Fruit fly (Drosophila melanogaster) whole organism, embryonic: ENCODE data around the gene janA.

Experiments used
- Ada2b ChIP-seq: fragments of 200-800 bp; sonication (Bioruptor generic); IDR thresholded peaks from 2 replicates; pipeline ENCODE4 v1.3.6; 2022; ENCODE audit warnings: missing biosample characterization, missing genetic modification characterization
- Adf1 ChIP-seq: fragments of 200-800 bp; sonication (Bioruptor generic); IDR thresholded peaks from 2 replicates; pipeline ENCODE4 v1.3.6; 2022; ENCODE audit warnings: missing biosample characterization, missing genetic modification characterization
- Bgb ChIP-seq: fragments of 200-800 bp; sonication (Bioruptor generic); IDR thresholded peaks from 2 replicates; pipeline ENCODE4 v1.3.6; 2022; ENCODE audit warnings: missing biosample characterization, missing genetic modification characterization; ENCODE audit not compliant: partially characterized antibody
- CG10274 ChIP-seq: fragments of 200-800 bp; sonication (Bioruptor generic); optimal IDR thresholded peaks from 3 replicates; lab custom pipeline; 2017; ENCODE audit warnings: missing biosample characterization, mild to moderate bottlenecking, missing genetic modification characterization
- CG10321 ChIP-seq: fragments of 200-800 bp; sonication (Bioruptor generic); IDR thresholded peaks from 2 replicates; pipeline ENCODE4 v1.3.6; 2022; ENCODE audit warnings: missing biosample characterization, missing genetic modification characterization
- CG10543 ChIP-seq: fragments of 200-800 bp; sonication (Bioruptor generic); optimal IDR thresholded peaks from 3 replicates; lab custom pipeline; 2017; ENCODE audit warnings: missing biosample characterization, mild to moderate bottlenecking, missing genetic modification characterization, moderate library complexity
- CG11504 ChIP-seq: fragments of 200-800 bp; sonication (Bioruptor generic); optimal IDR thresholded peaks from 3 replicates; lab custom pipeline; 2019; ENCODE audit warnings: missing biosample characterization, mild to moderate bottlenecking, missing genetic modification characterization, moderate library complexity
- CG13424 ChIP-seq: fragments of 200-800 bp; sonication (Bioruptor generic); optimal IDR thresholded peaks from 2 replicates; lab custom pipeline; 2019; ENCODE audit warnings: missing biosample characterization, mild to moderate bottlenecking, missing genetic modification characterization, moderate library complexity
- CG13894 ChIP-seq: fragments of 200-800 bp; sonication (Bioruptor generic); optimal IDR thresholded peaks from 3 replicates; lab custom pipeline; 2018; ENCODE audit warnings: missing biosample characterization, mild to moderate bottlenecking, missing genetic modification characterization, moderate library complexity
- CG15479 ChIP-seq: fragments of 200-800 bp; sonication (Bioruptor generic); optimal IDR thresholded peaks from 3 replicates; lab custom pipeline; 2019; ENCODE audit warnings: missing biosample characterization, mild to moderate bottlenecking, missing genetic modification characterization, moderate library complexity
- CG16815 ChIP-seq: fragments of 200-800 bp; sonication (Bioruptor generic); optimal IDR thresholded peaks from 3 replicates; lab custom pipeline; 2017; ENCODE audit warnings: missing biosample characterization, mild to moderate bottlenecking, missing genetic modification characterization
- CG17328 ChIP-seq: fragments of 200-800 bp; sonication (Bioruptor generic); IDR thresholded peaks from 2 replicates; pipeline ENCODE4 v1.3.6; 2022; ENCODE audit warnings: missing biosample characterization, missing genetic modification characterization
- CG17612 ChIP-seq: fragments of 200-800 bp; sonication (Bioruptor generic); IDR thresholded peaks from 2 replicates; pipeline ENCODE4 v1.3.6; 2022; ENCODE audit warnings: missing biosample characterization, missing genetic modification characterization
- CG18011 ChIP-seq: fragments of 200-800 bp; sonication (Bioruptor generic); optimal IDR thresholded peaks from 2 replicates; lab custom pipeline; 2017; ENCODE audit warnings: missing biosample characterization, missing genetic modification characterization, mild to moderate bottlenecking, moderate library complexity, missing genotype
- CG18599 ChIP-seq: fragments of 200-800 bp; sonication (Bioruptor generic); optimal IDR thresholded peaks from 3 replicates; lab custom pipeline; 2017; ENCODE audit warnings: missing biosample characterization, missing genetic modification characterization, mild to moderate bottlenecking, moderate library complexity, missing genetic modification reagents
- CG32532 ChIP-seq: fragments of 200-800 bp; sonication (Bioruptor generic); IDR thresholded peaks from 2 replicates; pipeline ENCODE4 v1.3.6; 2022; ENCODE audit warnings: missing biosample characterization, missing genetic modification characterization
- CG5953 ChIP-seq: fragments of 200-800 bp; sonication (Bioruptor generic); IDR thresholded peaks from 2 replicates; pipeline ENCODE4 v1.3.6; 2022; ENCODE audit warnings: missing biosample characterization, missing genetic modification characterization
- CG6683 ChIP-seq: fragments of 200-800 bp; sonication (Bioruptor generic); optimal IDR thresholded peaks from 2 replicates; lab custom pipeline; 2017; ENCODE audit warnings: missing biosample characterization, mild to moderate bottlenecking, missing genetic modification characterization, missing genetic modification reagents
- CG6765 ChIP-seq: fragments of 200-800 bp; sonication (Bioruptor generic); optimal IDR thresholded peaks from 3 replicates; lab custom pipeline; 2017; ENCODE audit warnings: missing biosample characterization, mild to moderate bottlenecking, missing genetic modification characterization
- CG6854 ChIP-seq: fragments of 200-800 bp; sonication (Bioruptor generic); optimal IDR thresholded peaks from 3 replicates; lab custom pipeline; 2017; ENCODE audit warnings: missing biosample characterization, mild to moderate bottlenecking, missing genetic modification characterization
- CG8290 ChIP-seq, 3 experiments: fragments of 200-800 bp; sonication (Bioruptor generic); optimal IDR thresholded peaks; 2 replicates each; lab custom pipeline; 2016 to 2019; ENCODE audit warnings: missing biosample characterization in 3 of 3, missing genetic modification characterization in 3 of 3, mild to moderate bottlenecking in 2 of 3, moderate library complexity in 1 of 3
- Dll ChIP-seq: fragments of 200-800 bp; sonication (Bioruptor generic); IDR thresholded peaks from 4 replicates; pipeline ENCODE4 v1.3.6; 2022; ENCODE audit warnings: missing biosample characterization, missing genetic modification characterization; ENCODE audit not compliant: partially characterized antibody
- Dp ChIP-seq: fragments of 200-800 bp; sonication (Bioruptor generic); optimal IDR thresholded peaks from 2 replicates; lab custom pipeline; 2018; ENCODE audit warnings: missing biosample characterization, mild to moderate bottlenecking, missing genetic modification characterization, moderate library complexity
- HmgZ ChIP-seq: fragments of 200-800 bp; sonication (Bioruptor generic); optimal IDR thresholded peaks from 2 replicates; lab custom pipeline; 2018; ENCODE audit warnings: missing biosample characterization, mild to moderate bottlenecking, missing genetic modification characterization
- Lhr ChIP-seq: fragments of 200-800 bp; sonication (Bioruptor generic); optimal IDR thresholded peaks from 3 replicates; lab custom pipeline; 2017; ENCODE audit warnings: mild to moderate bottlenecking, missing biosample characterization, missing genetic modification reagents, missing genetic modification characterization
- Pdp1 ChIP-seq, 2 experiments: fragments of 200-800 bp; sonication (Bioruptor generic); optimal IDR thresholded peaks; 3 replicates each; lab custom pipeline; 2016; ENCODE audit warnings: missing biosample characterization in 2 of 2, missing genetic modification characterization in 2 of 2, mild to moderate bottlenecking in 1 of 2, moderate library complexity in 1 of 2
- Rfx ChIP-seq: fragments of 200-800 bp; sonication (Bioruptor generic); IDR thresholded peaks from 2 replicates; pipeline ENCODE4 v1.3.6; 2022; ENCODE audit warnings: missing biosample characterization, missing genetic modification characterization
- Vsx1 ChIP-seq: fragments of 200-800 bp; sonication (Bioruptor generic); optimal IDR thresholded peaks from 2 replicates; lab custom pipeline; 2017; ENCODE audit warnings: missing biosample characterization, mild to moderate bottlenecking, missing genetic modification characterization, missing genetic modification reagents
- amos ChIP-seq: fragments of 200-800 bp; sonication (Bioruptor generic); IDR thresholded peaks from 2 replicates; pipeline ENCODE4 v1.3.6; 2022; ENCODE audit warnings: missing biosample characterization, missing genetic modification characterization; ENCODE audit not compliant: partially characterized antibody
- ato ChIP-seq: fragments of 200-800 bp; sonication (Bioruptor generic); IDR thresholded peaks from 2 replicates; pipeline ENCODE4 v1.3.6; 2022; ENCODE audit warnings: missing biosample characterization, missing genetic modification characterization; ENCODE audit not compliant: partially characterized antibody
- cad ChIP-seq: fragments of >200 bp; optimal IDR thresholded peaks from 2 replicates; lab custom pipeline; 2017; ENCODE audit warnings: missing biosample characterization, missing genetic modification characterization
- caup ChIP-seq: fragments of 200-800 bp; sonication (Bioruptor generic); optimal IDR thresholded peaks from 3 replicates; lab custom pipeline; 2017; ENCODE audit warnings: missing biosample characterization, mild to moderate bottlenecking, missing genetic modification characterization, moderate library complexity; ENCODE audit not compliant: severe bottlenecking
- eve ChIP-seq, 2 experiments: fragments of >200 bp; optimal IDR thresholded peaks; 2 replicates each; lab custom pipeline; 2017; ENCODE audit warnings: missing biosample characterization in 2 of 2, missing genetic modification characterization in 2 of 2
- fd96Cb ChIP-seq: fragments of 200-800 bp; sonication (Bioruptor generic); optimal IDR thresholded peaks from 2 replicates; lab custom pipeline; 2018; ENCODE audit warnings: missing biosample characterization, mild to moderate bottlenecking, missing genetic modification characterization, moderate library complexity
- gce ChIP-seq: fragments of 200-800 bp; sonication (Bioruptor generic); IDR thresholded peaks from 3 replicates; pipeline ENCODE4 v1.3.6; 2022; ENCODE audit warnings: missing biosample characterization, missing genetic modification characterization
- grn ChIP-seq: fragments of 200-800 bp; sonication (Bioruptor generic); optimal IDR thresholded peaks from 3 replicates; lab custom pipeline; 2017; ENCODE audit warnings: missing biosample characterization, missing genetic modification characterization
- ham ChIP-seq: fragments of 200-800 bp; sonication (Bioruptor generic); IDR thresholded peaks from 2 replicates; pipeline ENCODE4 v1.3.6; 2022; ENCODE audit warnings: missing biosample characterization, missing genetic modification characterization
- lab ChIP-seq: fragments of 200-800 bp; sonication (Bioruptor generic); optimal IDR thresholded peaks from 3 replicates; lab custom pipeline; 2017; ENCODE audit warnings: missing biosample characterization, missing genetic modification characterization, mild to moderate bottlenecking, moderate library complexity, missing genetic modification reagents
- mirr ChIP-seq: fragments of 200-800 bp; sonication (Bioruptor generic); optimal IDR thresholded peaks from 3 replicates; lab custom pipeline; 2018; ENCODE audit warnings: missing biosample characterization, mild to moderate bottlenecking, missing genetic modification characterization
- pzg ChIP-seq: fragments of 200-800 bp; sonication (Bioruptor generic); optimal IDR thresholded peaks from 3 replicates; lab custom pipeline; 2018; ENCODE audit warnings: missing biosample characterization, mild to moderate bottlenecking, missing genetic modification characterization, moderate library complexity
- row ChIP-seq: fragments of 200-800 bp; sonication (Bioruptor generic); IDR thresholded peaks from 3 replicates; pipeline ENCODE4 v1.3.6; 2022; ENCODE audit warnings: missing biosample characterization, missing genetic modification characterization
- salm ChIP-seq: fragments of 200-800 bp; sonication (Bioruptor generic); optimal IDR thresholded peaks from 2 replicates; lab custom pipeline; 2018; ENCODE audit warnings: missing biosample characterization, mild to moderate bottlenecking, missing genetic modification characterization
- sima ChIP-seq: fragments of 200-800 bp; sonication (Bioruptor generic); optimal IDR thresholded peaks from 2 replicates; lab custom pipeline; 2016; ENCODE audit warnings: missing biosample characterization, missing genetic modification characterization
- sug ChIP-seq: fragments of 200-800 bp; optimal IDR thresholded peaks from 2 replicates; lab custom pipeline; 2019; ENCODE audit warnings: missing biosample characterization, mild to moderate bottlenecking, missing genetic modification characterization, moderate library complexity
- tio ChIP-seq: fragments of 200-800 bp; sonication (Bioruptor generic); optimal IDR thresholded peaks from 2 replicates; lab custom pipeline; 2017; ENCODE audit warnings: missing biosample characterization, missing genetic modification characterization, inconsistent platforms
- tup ChIP-seq: fragments of 200-800 bp; sonication (Bioruptor generic); optimal IDR thresholded peaks from 2 replicates; lab custom pipeline; 2016; ENCODE audit warnings: missing biosample characterization, mild to moderate bottlenecking, missing genetic modification characterization, moderate library complexity

The janA gene

DNA sequence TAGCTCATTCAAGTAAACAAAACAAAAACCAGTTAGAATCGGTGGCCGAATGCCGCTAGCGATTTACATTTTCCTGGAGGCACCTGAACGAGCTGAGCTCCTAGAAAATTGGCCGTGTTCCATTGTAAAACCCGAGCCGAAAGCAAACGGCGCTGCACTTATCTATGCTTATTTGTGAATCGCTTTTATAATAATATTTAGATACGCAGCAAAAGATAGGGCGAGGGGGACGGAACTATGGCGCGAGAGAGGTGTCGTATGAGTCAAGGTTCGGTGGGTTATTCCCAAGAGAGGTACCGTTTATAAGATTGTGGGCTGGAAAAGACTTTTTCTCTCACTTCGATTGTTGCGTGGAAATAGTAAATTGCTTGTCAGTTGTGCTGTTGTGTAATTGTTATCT is 24.4 kb upstream of the janA start (continued):
- TF ChIP-seq CG8290 (GFP tag; optimal IDR thresholded peaks at IDR 0.05; lab: Kevin White, UChicago) (no peak), CG8290 (tag; optimal IDR thresholded peaks at IDR 0.05; lab: Kevin White, UChicago) (peak in 1 of 2 experiments; percentile 6)

dm6 chr3R:30062543-30062942 is 23.2 kb upstream of the janA start:
- TF ChIP-seq Lhr (GFP tag; lab: Kevin White, UChicago) = no peak
- TF ChIP-seq Vsx1 (GFP tag; lab: Kevin White, UChicago) = peak; percentile 86
- TF ChIP-seq tup (GFP tag; lab: Kevin White, UChicago) = no peak
- TF ChIP-seq eve (GFP tag; optimal IDR thresholded peaks at IDR 0.05; lab: Kevin White, UChicago) = no peak
- TF ChIP-seq Ada2b (GFP tag; lab: Robert Waterston, UW) = 0 out of 2 replicates have a peak, but pooled peaks have one; percentile 11
- peak; percentile 49 for TF ChIP-seq lab (GFP tag; lab: Kevin White, UChicago)
- 0 out of 2 replicates have a peak, but pooled peaks have one; percentile 25 for TF ChIP-seq Bgb (GFP tag; lab: Robert Waterston, UW)
- peak; percentile 18 for TF ChIP-seq cad (GFP tag; lab: Kevin White, UChicago)
- peak; percentile 10; the same call in 1 of the 2 replicates for TF ChIP-seq CG5953 (GFP tag; lab: Robert Waterston, UW)
- TF ChIP-seq sug = peak; percentile 77
- TF ChIP-seq CG10274 = peak; percentile 98
- TF ChIP-seq CG15479 = no peak
- peak; percentile 17; the same call in 1 of the 2 replicates for TF ChIP-seq Adf1 (GFP tag; lab: Robert Waterston, UW)
- peak in 1 of 2 experiments; percentile 18 for TF ChIP-seq Pdp1 (GFP tag; optimal IDR thresholded peaks at IDR 0.05; lab: Kevin White, UChicago)
- TF ChIP-seq CG11504 (tag; lab: Kevin White, UChicago) = no peak
- peak; percentile 12 for TF ChIP-seq CG6854 (GFP tag; lab: Kevin White, UChicago)
- no peak for TF ChIP-seq gce
- TF ChIP-seq CG10543 (GFP tag; lab: Kevin White, UChicago) = peak; percentile 90
- TF ChIP-seq CG8290 (GFP tag; optimal IDR thresholded peaks at IDR 0.05; lab: Kevin White, UChicago) = no peak
- TF ChIP-seq CG8290 (tag; optimal IDR thresholded peaks at IDR 0.05; lab: Kevin White, UChicago) = peak in 1 of 2 experiments; percentile 22
- 0 out of 3 replicates have a peak, but pooled peaks have one; percentile 24 for TF ChIP-seq row
- peak; percentile 79 for TF ChIP-seq mirr
- TF ChIP-seq CG16815 (GFP tag; lab: Kevin White, UChicago) = no peak
- no peak; the same call in 1 of the 2 replicates for TF ChIP-seq amos
- TF ChIP-seq CG17328 (GFP tag; lab: Robert Waterston, UW) = 0 out of 2 replicates have a peak, but pooled peaks have one; percentile 22
- TF ChIP-seq caup (GFP tag; lab: Kevin White, UChicago) = peak; percentile 1
- TF ChIP-seq CG6765 (GFP tag; lab: Kevin White, UChicago) = no peak
- TF ChIP-seq CG17612 (GFP tag; lab: Robert Waterston, UW) = no peak
- peak; percentile 43 for TF ChIP-seq CG18599 (GFP tag; lab: Kevin White, UChicago)
- TF ChIP-seq grn (GFP tag; lab: Kevin White, UChicago) = peak; percentile 31
- no peak for TF ChIP-seq CG6683 (GFP tag; lab: Kevin White, UChicago)
- TF ChIP-seq salm (tag; lab: Kevin White, UChicago) = no peak
- TF ChIP-seq ato (GFP tag; lab: Robert Waterston, UW) = no peak
- peak; percentile 20; the same call in 1 of the 2 replicates for TF ChIP-seq CG10321 (GFP tag; lab: Robert Waterston, UW)
- no peak for TF ChIP-seq CG13894
- TF ChIP-seq sima (GFP tag; lab: Kevin White, UChicago) = no peak
- peak; percentile 23; the same call in 1 of the 2 replicates for TF ChIP-seq CG32532 (GFP tag; lab: Robert Waterston, UW)
- TF ChIP-seq CG13424 (tag; lab: Kevin White, UChicago) = no peak
- TF ChIP-seq tio (GFP tag; lab: Kevin White, UChicago) = no peak
- no peak for TF ChIP-seq Dp
- TF ChIP-seq CG18011 = no peak
- no peak for TF ChIP-seq Dll (GFP tag; lab: Robert Waterston, UW)
- TF ChIP-seq Rfx = peak; percentile 11; the same call in 1 of the 2 replicates
- no peak for TF ChIP-seq fd96Cb (tag; lab: Kevin White, UChicago)
- TF ChIP-seq ham = peak; percentile 58; the same call in 1 of the 2 replicates
- peak; percentile 24 for TF ChIP-seq HmgZ (tag; lab: Kevin White, UChicago)
- no peak for TF ChIP-seq pzg
